Worm (Caenorhabditis elegans) whole organism, early embryonic: ENCODE measurements around the gene K09F6.9.
"Not testable (repeated sequence)": the region's sequence is repeated elsewhere in the genome, so short reads cannot be mapped to it uniquely, and the experiment has no call there.

Experiments
- B0310.2 ChIP-seq: sonication (generic microtip); optimal IDR thresholded peaks from 2 replicates; lab custom pipeline; 2016; ENCODE audit warnings: mild to moderate bottlenecking, missing genetic modification characterization, missing compliant biosample characterization
- F13C5.2 ChIP-seq: sonication (generic microtip); optimal IDR thresholded peaks from 2 replicates; lab custom pipeline; 2017; ENCODE audit warnings: mild to moderate bottlenecking, missing genetic modification characterization, inconsistent platforms, missing compliant biosample characterization
- aly-1 ChIP-seq: sonication (generic microtip); optimal IDR thresholded peaks from 2 replicates; lab custom pipeline; 2016; ENCODE audit warnings: missing genetic modification characterization, missing compliant biosample characterization
- ama-1 ChIP-seq: fragments of 150-350 bp; optimal IDR thresholded peaks from 2 replicates; lab custom pipeline; 2014
- ceh-13 ChIP-seq: fragments of 200-800 bp; sonication (Bioruptor generic); optimal IDR thresholded peaks from 2 replicates; lab custom pipeline; 2018; ENCODE audit warnings: mild to moderate bottlenecking, missing genetic modification characterization, missing compliant biosample characterization
- ceh-36 ChIP-seq: sonication (generic microtip); optimal IDR thresholded peaks from 2 replicates; lab custom pipeline; 2016; ENCODE audit warnings: missing genetic modification characterization, inconsistent platforms, missing compliant biosample characterization
- ets-7 ChIP-seq: sonication (generic microtip); optimal IDR thresholded peaks from 2 replicates; lab custom pipeline; 2016; ENCODE audit warnings: missing genotype, missing genetic modification characterization, missing compliant biosample characterization
- flt-1 ChIP-seq: fragments of 200-800 bp; sonication (Bioruptor generic); IDR thresholded peaks from 2 replicates; pipeline ENCODE4 v1.3.6; 2022; ENCODE audit warnings: missing genetic modification characterization, missing compliant biosample characterization
- hmbx-1 ChIP-seq: sonication (generic microtip); optimal IDR thresholded peaks from 2 replicates; lab custom pipeline; 2016; ENCODE audit warnings: mild to moderate bottlenecking, missing genetic modification characterization, missing compliant biosample characterization
- hmg-4 ChIP-seq: fragments of 200-800 bp; sonication (Bioruptor generic); optimal IDR thresholded peaks from 2 replicates; lab custom pipeline; 2018; ENCODE audit warnings: mild to moderate bottlenecking, missing genetic modification characterization, missing compliant biosample characterization
- hnd-1 ChIP-seq: sonication (generic microtip); optimal IDR thresholded peaks from 2 replicates; lab custom pipeline; 2016; ENCODE audit warnings: missing genetic modification characterization, missing compliant biosample characterization
- pes-1 ChIP-seq: fragments of 200-800 bp; sonication (Bioruptor generic); IDR thresholded peaks from 2 replicates; pipeline ENCODE4 v1.3.6; 2022; ENCODE audit warnings: missing genetic modification reagents, missing genetic modification characterization, missing compliant biosample characterization
- scrt-1 ChIP-seq: fragments of 200-800 bp; sonication (Bioruptor generic); IDR thresholded peaks from 2 replicates; pipeline ENCODE4 v1.3.6; 2022; ENCODE audit warnings: missing genetic modification characterization, missing compliant biosample characterization
- sea-1 ChIP-seq: fragments of 200-800 bp; sonication (Bioruptor generic); conservative IDR thresholded peaks from 2 replicates; pipeline ENCODE4 v1.3.6; 2022; ENCODE audit warnings: missing genetic modification characterization, missing compliant biosample characterization
- tbx-11 ChIP-seq: fragments of 200-800 bp; sonication (Bioruptor generic); IDR thresholded peaks from 2 replicates; pipeline ENCODE4 v1.3.6; 2022; ENCODE audit warnings: missing genetic modification characterization, missing compliant biosample characterization
- tbx-37 ChIP-seq: fragments of 200-800 bp; sonication (Bioruptor generic); conservative IDR thresholded peaks from 2 replicates; pipeline ENCODE4 v1.3.6; 2022; ENCODE audit warnings: missing genetic modification reagents, missing genetic modification characterization, missing compliant biosample characterization
- tra-4 ChIP-seq: sonication (generic microtip); optimal IDR thresholded peaks from 2 replicates; lab custom pipeline; 2017; ENCODE audit warnings: missing genetic modification characterization, missing compliant biosample characterization

K09F6.9 gene

ce11 chrII:2282599-2282998 is at the start of gene K09F6.9:
K09F6.9 (minus strand) TSS chrII:2282699.
- not testable (repeated sequence) for TF ChIP-seq pes-1 (GFP tag; lab: Robert Waterston, UW); sea-1; scrt-1 (GFP tag; lab: Robert Waterston, UW)

- TF ChIP-seq ama-1, result no peak
- TF ChIP-seq hmbx-1, result no peak
- no peak for TF ChIP-seq hmg-4 (GFP tag; lab: Kevin White, UChicago)
- no peak for TF ChIP-seq pes-1 (GFP tag; lab: Robert Waterston, UW)
- TF ChIP-seq aly-1, result no peak
- TF ChIP-seq sea-1, result no peak
- TF ChIP-seq scrt-1 (GFP tag; lab: Robert Waterston, UW), result no peak
Observed at ce11 chrII:2332220-2332619, 49.7 kb upstream of the K09F6.9 start, which contains the start of gene F43C11.8. F43C11.8 (plus strand) TSS chrII:2332520.

- TF ChIP-seq ama-1, result no peak
- TF ChIP-seq sea-1, result no peak
- no peak for TF ChIP-seq hmbx-1
- TF ChIP-seq scrt-1 (GFP tag; lab: Robert Waterston, UW), result no peak
- no peak for TF ChIP-seq hnd-1 (tag; lab: Kevin White, UChicago)
- TF ChIP-seq tbx-37, result no peak
- TF ChIP-seq ceh-13 (GFP tag; lab: Kevin White, UChicago), result no peak
- TF ChIP-seq hmg-4 (GFP tag; lab: Kevin White, UChicago), result no peak
- no peak for TF ChIP-seq aly-1
- TF ChIP-seq ets-7 (tag; lab: Kevin White, UChicago), result no peak
- TF ChIP-seq pes-1 (GFP tag; lab: Robert Waterston, UW), result no peak
- no peak for TF ChIP-seq B0310.2 (tag; lab: Kevin White, UChicago)
- TF ChIP-seq flt-1 (GFP tag; lab: Robert Waterston, UW), result no peak
- no peak for TF ChIP-seq tbx-11
- TF ChIP-seq tra-4 (tag; lab: Kevin White, UChicago), result no peak
- no peak for TF ChIP-seq F13C5.2 (tag; lab: Kevin White, UChicago)
- no peak for TF ChIP-seq ceh-36 (tag; lab: Kevin White, UChicago)
Observed at ce11 chrII:2330462-2330861, 48.0 kb upstream of the K09F6.9 start.

DNA sequence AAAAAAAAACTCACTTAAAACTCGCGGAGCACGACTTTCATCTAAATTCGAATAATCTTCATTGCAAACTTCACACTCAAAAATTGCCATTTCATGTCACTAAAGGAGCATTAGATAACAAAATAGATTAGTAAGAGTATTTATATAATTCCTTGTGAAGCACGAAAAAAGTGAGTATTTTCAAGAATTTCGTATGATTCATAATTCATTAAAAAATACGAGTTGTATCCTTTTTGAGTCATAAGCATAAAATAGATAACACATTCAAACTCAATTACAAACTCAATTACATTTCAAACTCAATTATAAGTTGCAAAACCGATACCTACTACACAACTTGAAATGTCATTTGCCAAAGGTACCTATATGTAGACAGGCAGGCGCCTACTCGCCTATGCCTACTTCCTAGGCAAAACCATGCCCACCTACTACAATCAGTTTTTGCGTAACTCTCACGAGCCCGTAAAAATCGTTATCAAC is 46.5 kb upstream of the K09F6.9 start, which contains the start of the genes ZK1240.8 and ZK1240.1:
TSS of gene ZK1240.8 (minus strand) at position 101 of the 480 bp plus-strand sequence.
TSS of gene ZK1240.1 (plus strand) at position 430 of the 480 bp plus-strand sequence.
- no peak for TF ChIP-seq tra-4 (tag; lab: Kevin White, UChicago)
- no peak for TF ChIP-seq B0310.2 (tag; lab: Kevin White, UChicago)
- no peak for TF ChIP-seq ceh-13 (GFP tag; lab: Kevin White, UChicago)
- TF ChIP-seq ama-1, result no peak

DNA sequence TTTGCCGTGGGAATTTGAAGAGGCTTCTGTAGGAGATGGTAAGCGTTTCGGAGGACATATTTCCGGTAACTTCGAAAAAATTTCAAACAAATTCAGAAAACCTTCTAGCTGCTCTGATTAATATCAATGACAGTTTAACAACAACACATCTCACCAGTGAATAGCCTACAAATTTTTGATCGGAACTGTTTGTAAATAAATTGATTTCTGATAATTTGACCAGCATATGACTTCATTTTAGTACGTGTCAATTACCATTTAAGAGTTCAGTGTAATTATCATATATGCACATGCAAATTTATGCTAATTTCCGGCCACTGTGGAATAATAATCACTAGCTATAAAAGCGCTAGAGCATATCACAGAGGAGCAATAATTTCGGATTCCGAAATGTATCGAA is 42.5 kb upstream of the K09F6.9 start, which contains the start of gene ZK1240.11:
TSS of gene ZK1240.11 (plus strand) at position 301 of the 400 bp plus-strand sequence.
- TF ChIP-seq tbx-11, result no peak
- no peak for TF ChIP-seq ama-1

DNA sequence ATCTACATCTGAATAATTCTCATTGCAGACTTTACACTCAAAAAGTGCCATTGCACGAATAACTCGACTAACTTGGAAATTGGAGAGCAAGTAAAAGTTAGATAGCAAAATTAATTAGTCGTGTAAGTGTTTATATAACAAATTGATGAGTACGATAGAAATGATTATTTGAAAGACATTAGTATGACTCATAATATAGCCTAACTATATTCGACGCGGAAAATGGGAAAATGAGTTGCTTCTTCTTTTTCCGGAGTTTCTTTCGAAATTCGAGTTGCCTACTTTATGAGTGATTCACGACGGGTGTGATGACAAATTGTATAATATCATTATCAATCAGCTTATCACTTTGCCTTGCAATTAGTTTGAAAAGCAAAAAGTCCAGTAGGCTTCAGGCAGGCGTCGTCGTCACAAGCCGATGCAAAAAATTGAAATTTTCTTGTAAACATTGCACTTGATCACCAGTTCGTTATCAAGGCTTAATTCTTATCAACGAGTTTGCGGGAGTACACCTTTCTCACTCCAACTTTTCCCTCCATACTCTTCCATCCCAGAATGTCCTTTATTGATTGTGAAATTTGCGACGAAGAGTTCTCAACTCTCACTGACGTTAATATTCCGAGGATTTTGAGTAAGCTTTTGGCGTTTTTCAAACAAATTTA is 40.5 kb upstream of the K09F6.9 start, which contains the start of the genes ZK1240.6 and ZK1240.2:
TSS of gene ZK1240.6 (minus strand) at position 51 of the 662 bp plus-strand sequence.
TSS of gene ZK1240.2 (plus strand) at position 520 of the 662 bp plus-strand sequence.
- TF ChIP-seq flt-1 (GFP tag; lab: Robert Waterston, UW) (no peak), B0310.2 (tag; lab: Kevin White, UChicago) (no peak), tbx-37 (no peak), sea-1 (no peak), tbx-11 (no peak), tra-4 (tag; lab: Kevin White, UChicago) (no peak), aly-1 (no peak)

ce11 chrII:2320097-2320496 is 37.6 kb upstream of the K09F6.9 start, which contains the start of gene ZK1240.3:
ZK1240.3 (plus strand) TSS chrII:2320334.
- TF ChIP-seq hnd-1 (tag; lab: Kevin White, UChicago) (no peak), ama-1 (no peak), tra-4 (tag; lab: Kevin White, UChicago) (no peak), tbx-37 (no peak), ceh-13 (GFP tag; lab: Kevin White, UChicago) (no peak), sea-1 (no peak), flt-1 (GFP tag; lab: Robert Waterston, UW) (no peak), hmbx-1 (no peak), hmg-4 (GFP tag; lab: Kevin White, UChicago) (no peak)

DNA sequence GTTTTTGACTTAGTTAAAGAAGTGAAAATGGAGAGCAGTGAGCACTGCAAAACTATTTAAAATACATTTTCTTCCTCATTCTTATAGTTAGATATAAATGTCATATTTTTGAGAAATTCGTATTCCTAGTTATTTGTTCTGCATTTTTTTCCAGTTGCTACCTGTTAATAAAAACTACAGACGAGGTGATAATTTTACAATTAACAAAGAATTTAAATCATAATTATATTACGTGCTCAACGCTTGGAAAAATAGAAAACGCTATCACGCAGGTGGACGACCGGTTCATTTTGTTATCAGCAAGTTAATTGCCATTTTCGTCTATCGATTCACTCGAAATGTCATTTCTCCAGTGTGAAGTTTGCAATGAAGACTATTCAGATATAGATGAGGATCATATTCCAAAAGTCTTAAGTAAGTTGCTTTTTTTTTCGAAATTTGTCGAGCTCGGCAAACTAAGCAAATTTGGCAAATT is 35.4 kb upstream of the K09F6.9 start, which contains the start of the genes ZK1240.5 and ZK1240.9:
TSS of gene ZK1240.5 (minus strand) at position 51 of the 475 bp plus-strand sequence.
TSS of gene ZK1240.9 (plus strand) at position 307 of the 475 bp plus-strand sequence.
- no peak for TF ChIP-seq hmbx-1
- TF ChIP-seq B0310.2 (tag; lab: Kevin White, UChicago), result no peak
- TF ChIP-seq tbx-37, result no peak
- no peak for TF ChIP-seq sea-1
- no peak for TF ChIP-seq aly-1
- no peak for TF ChIP-seq ets-7 (tag; lab: Kevin White, UChicago)
- TF ChIP-seq hmg-4 (GFP tag; lab: Kevin White, UChicago), result no peak
- TF ChIP-seq tra-4 (tag; lab: Kevin White, UChicago), result no peak
- no peak for TF ChIP-seq ceh-13 (GFP tag; lab: Kevin White, UChicago)
- no peak for TF ChIP-seq tbx-11
- no peak for TF ChIP-seq flt-1 (GFP tag; lab: Robert Waterston, UW)
- TF ChIP-seq ceh-36 (tag; lab: Kevin White, UChicago), result no peak
- TF ChIP-seq F13C5.2 (tag; lab: Kevin White, UChicago), result no peak
- TF ChIP-seq ama-1, result no peak
